Worm (Caenorhabditis elegans) whole organism, young adult: ENCODE data around the gene R05G6.5.

ENCODE experiments used
- B0336.3 ChIP-seq: fragments of 200-800 bp; sonication (Bioruptor generic); IDR thresholded peaks from 2 replicates; pipeline ENCODE4 v1.3.6; 2022; ENCODE audit warnings: missing genetic modification characterization, missing compliant biosample characterization
- F23B12.7 ChIP-seq: sonication (generic microtip); optimal IDR thresholded peaks from 2 replicates; lab custom pipeline; 2017; ENCODE audit warnings: missing genetic modification characterization, mild to moderate bottlenecking, missing compliant biosample characterization, antibody characterized with exemption, moderate library complexity; ENCODE audit not compliant: insufficient read depth
- F33H1.4 ChIP-seq: fragments of 200-800 bp; sonication (Bioruptor generic); IDR thresholded peaks from 2 replicates; pipeline ENCODE4 v1.3.6; 2022; ENCODE audit warnings: missing genetic modification reagents, missing genetic modification characterization, missing compliant biosample characterization
- F49E8.2 ChIP-seq: sonication (generic microtip); optimal IDR thresholded peaks from 3 replicates; lab custom pipeline; 2017; ENCODE audit warnings: missing genetic modification characterization, mild to moderate bottlenecking, missing compliant biosample characterization, antibody characterized with exemption, moderate library complexity; ENCODE audit not compliant: insufficient read depth
- T26A5.8 ChIP-seq: sonication (generic microtip); optimal IDR thresholded peaks from 2 replicates; lab custom pipeline; 2016; ENCODE audit warnings: missing genetic modification characterization, missing compliant biosample characterization
- Y95B8A.8 ChIP-seq: fragments of 200-800 bp; sonication (Bioruptor generic); IDR thresholded peaks from 2 replicates; pipeline ENCODE4 v1.3.6; 2022; ENCODE audit warnings: missing genetic modification reagents, missing genetic modification characterization, missing compliant biosample characterization
- ama-1 ChIP-seq, 3 experiments: fragments of 150-350 bp in 1 of 3; sonication (generic microtip) in 2 of 3; optimal IDR thresholded peaks; 2 replicates each; lab custom pipeline; 2014 to 2018; ENCODE audit warnings: missing biosample characterization in 2 of 3, missing genetic modification characterization in 2 of 3, missing genetic modification reagents in 2 of 3
- attf-3 ChIP-seq: fragments of 200-800 bp; sonication (Bioruptor generic); conservative IDR thresholded peaks from 2 replicates; pipeline ENCODE4 v1.3.6; 2022; ENCODE audit warnings: missing genetic modification reagents, missing genetic modification characterization, missing compliant biosample characterization
- cebp-1 ChIP-seq, 2 experiments: fragments of 200-800 bp in 1 of 2; sonication (Bioruptor generic) in 1 of 2; sonication (generic microtip) in 1 of 2; IDR thresholded peaks in 1 of 2; optimal IDR thresholded peaks in 1 of 2; 2 replicates each; pipeline versions ENCODE4 v1.3.6 to Lab custom; 2017 to 2022; ENCODE audit warnings: missing compliant biosample characterization in 2 of 2, missing genetic modification characterization in 2 of 2, mild to moderate bottlenecking in 1 of 2, missing genetic modification reagents in 1 of 2, moderate library complexity in 1 of 2
- ceh-27 ChIP-seq: fragments of 200-800 bp; sonication (Bioruptor generic); optimal IDR thresholded peaks from 2 replicates; lab custom pipeline; 2018; ENCODE audit warnings: mild to moderate bottlenecking, missing genetic modification characterization, moderate library complexity, missing compliant biosample characterization
- ceh-58 ChIP-seq: fragments of 200-800 bp; sonication (Bioruptor generic); IDR thresholded peaks from 2 replicates; pipeline ENCODE4 v1.3.6; 2022; ENCODE audit warnings: missing genetic modification characterization, missing compliant biosample characterization
- chd-7 ChIP-seq: sonication (generic microtip); optimal IDR thresholded peaks from 2 replicates; lab custom pipeline; 2016; ENCODE audit warnings: mild to moderate bottlenecking, missing genetic modification characterization, moderate library complexity, missing compliant biosample characterization
- egl-18 ChIP-seq: fragments of 200-800 bp; sonication (Bioruptor generic); IDR thresholded peaks from 2 replicates; pipeline ENCODE4 v1.3.6; 2022; ENCODE audit warnings: missing genetic modification reagents, missing genetic modification characterization, missing compliant biosample characterization
- ekl-4 ChIP-seq: fragments of 200-800 bp; sonication (Bioruptor generic); IDR thresholded peaks from 2 replicates; pipeline ENCODE4 v1.3.6; 2022; ENCODE audit warnings: missing genetic modification reagents, missing genetic modification characterization, missing compliant biosample characterization
- hmg-1.2 ChIP-seq: fragments of 200-800 bp; sonication (Bioruptor generic); IDR thresholded peaks from 2 replicates; pipeline ENCODE4 v1.3.6; 2022; ENCODE audit warnings: missing genetic modification reagents, missing genetic modification characterization, missing compliant biosample characterization
- hrde-1 ChIP-seq: sonication (generic microtip); optimal IDR thresholded peaks from 2 replicates; lab custom pipeline; 2016; ENCODE audit warnings: missing genetic modification characterization, mild to moderate bottlenecking, missing compliant biosample characterization, moderate library complexity, missing genotype, missing genetic modification reagents, borderline replicate concordance
- hsf-1 ChIP-seq: fragments of 200-800 bp; sonication (Bioruptor generic); IDR thresholded peaks from 2 replicates; pipeline ENCODE4 v1.3.6; 2022; ENCODE audit warnings: missing genetic modification reagents, missing genetic modification characterization, missing compliant biosample characterization
- lin-54 ChIP-seq: fragments of 200-800 bp; sonication (Bioruptor generic); optimal IDR thresholded peaks from 2 replicates; lab custom pipeline; 2018; ENCODE audit warnings: mild to moderate bottlenecking, missing genetic modification characterization, missing compliant biosample characterization
- madf-10 ChIP-seq: sonication (generic microtip); optimal IDR thresholded peaks from 2 replicates; lab custom pipeline; 2016; ENCODE audit warnings: mild to moderate bottlenecking, missing genetic modification characterization, missing compliant biosample characterization
- madf-3 ChIP-seq: fragments of 200-800 bp; sonication (Bioruptor generic); IDR thresholded peaks from 2 replicates; pipeline ENCODE4 v1.3.6; 2022; ENCODE audit warnings: missing genetic modification reagents, missing genetic modification characterization, missing compliant biosample characterization
- mel-28 ChIP-seq: sonication (generic microtip); optimal IDR thresholded peaks from 2 replicates; lab custom pipeline; 2016; ENCODE audit warnings: borderline replicate concordance, mild to moderate bottlenecking, missing genetic modification characterization, missing compliant biosample characterization
- mes-4 ChIP-seq: sonication (generic microtip); optimal IDR thresholded peaks from 2 replicates; lab custom pipeline; 2016; ENCODE audit warnings: missing genotype, missing genetic modification characterization, missing compliant biosample characterization
- mxl-1 ChIP-seq: sonication (generic microtip); optimal IDR thresholded peaks from 2 replicates; lab custom pipeline; 2016; ENCODE audit warnings: missing genetic modification characterization, missing compliant biosample characterization
- nfya-1 ChIP-seq: sonication (generic microtip); optimal IDR thresholded peaks from 2 replicates; lab custom pipeline; 2017; ENCODE audit warnings: antibody characterized with exemption, missing compliant biosample characterization, missing genetic modification characterization, borderline replicate concordance; ENCODE audit not compliant: insufficient read depth
- nhr-120 ChIP-seq: fragments of 200-800 bp; sonication (Bioruptor generic); IDR thresholded peaks from 2 replicates; pipeline ENCODE4 v1.3.6; 2022; ENCODE audit warnings: missing genetic modification characterization, missing compliant biosample characterization
- nhr-179 ChIP-seq: sonication (generic microtip); optimal IDR thresholded peaks from 2 replicates; lab custom pipeline; 2016; ENCODE audit warnings: mild to moderate bottlenecking, missing genetic modification characterization, missing compliant biosample characterization
- rcor-1 ChIP-seq: fragments of 200-800 bp; sonication (Bioruptor generic); IDR thresholded peaks from 2 replicates; pipeline ENCODE4 v1.3.6; 2022; ENCODE audit warnings: missing genetic modification reagents, missing genetic modification characterization, missing compliant biosample characterization
- rec-8 ChIP-seq, 2 experiments: sonication (generic microtip); optimal IDR thresholded peaks; 2 replicates each; lab custom pipeline; 2016; ENCODE audit warnings: mild to moderate bottlenecking in 2 of 2, missing genetic modification characterization in 2 of 2, missing genetic modification reagents in 2 of 2, missing genotype in 2 of 2, missing biosample characterization in 1 of 2, missing compliant biosample characterization in 1 of 2, moderate library complexity in 1 of 2
- sdz-38 ChIP-seq: sonication (generic microtip); optimal IDR thresholded peaks from 2 replicates; lab custom pipeline; 2016; ENCODE audit warnings: missing genotype, missing genetic modification characterization, missing compliant biosample characterization
- snpc-3.4 ChIP-seq: sonication (generic microtip); optimal IDR thresholded peaks from 2 replicates; lab custom pipeline; 2017; ENCODE audit warnings: missing genetic modification characterization, mild to moderate bottlenecking, missing compliant biosample characterization, antibody characterized with exemption, moderate library complexity, missing genotype, missing genetic modification reagents
- snpc-4 ChIP-seq, 5 experiments: fragments of 150-350 bp in 1 of 5; sonication (generic microtip) in 4 of 5; optimal IDR thresholded peaks; 2 replicates each; lab custom pipeline; 2014 to 2018; ENCODE audit warnings: missing genetic modification characterization in 5 of 5, missing biosample characterization in 3 of 5, antibody characterized with exemption in 2 of 5, mild to moderate bottlenecking in 2 of 5, missing compliant biosample characterization in 2 of 5, missing genotype in 2 of 5, moderate library complexity in 2 of 5, missing genetic modification reagents in 1 of 5
- somi-1 ChIP-seq: fragments of 200-800 bp; sonication (Bioruptor generic); optimal IDR thresholded peaks from 2 replicates; lab custom pipeline; 2018; ENCODE audit warnings: mild to moderate bottlenecking, missing genetic modification characterization, missing compliant biosample characterization
- sptf-2 ChIP-seq: fragments of 200-800 bp; sonication (Bioruptor generic); optimal IDR thresholded peaks from 2 replicates; lab custom pipeline; 2018; ENCODE audit warnings: mild to moderate bottlenecking, missing genetic modification characterization, missing compliant biosample characterization
- tlf-1 ChIP-seq: fragments of 200-800 bp; sonication (Bioruptor generic); optimal IDR thresholded peaks from 2 replicates; lab custom pipeline; 2018; ENCODE audit warnings: mild to moderate bottlenecking, missing genetic modification characterization, missing compliant biosample characterization
- xnd-1 ChIP-seq: sonication (generic microtip); optimal IDR thresholded peaks from 2 replicates; lab custom pipeline; 2016; ENCODE audit warnings: missing genotype, missing genetic modification reagents, missing genetic modification characterization, missing compliant biosample characterization
- ztf-25 ChIP-seq: fragments of 200-800 bp; sonication (Bioruptor generic); IDR thresholded peaks from 2 replicates; pipeline ENCODE4 v1.3.6; 2022; ENCODE audit warnings: missing genetic modification reagents, missing genetic modification characterization, missing compliant biosample characterization

R05G6.5 gene

ce11 chrIV:7554351-7554750 lies 46.2 kb downstream of the R05G6.5 start, which contains the start of gene F49E8.6:
TSS of gene F49E8.6 (minus strand) at chrIV:7554667.
- TF ChIP-seq F33H1.4 (GFP tag; lab: Robert Waterston, UW) = no peak
- TF ChIP-seq hmg-1.2 (GFP tag; lab: Robert Waterston, UW) = peak; percentile 38; the same call in 1 of the 2 replicates
- TF ChIP-seq madf-10 (tag; lab: Kevin White, UChicago) = no peak

DNA sequence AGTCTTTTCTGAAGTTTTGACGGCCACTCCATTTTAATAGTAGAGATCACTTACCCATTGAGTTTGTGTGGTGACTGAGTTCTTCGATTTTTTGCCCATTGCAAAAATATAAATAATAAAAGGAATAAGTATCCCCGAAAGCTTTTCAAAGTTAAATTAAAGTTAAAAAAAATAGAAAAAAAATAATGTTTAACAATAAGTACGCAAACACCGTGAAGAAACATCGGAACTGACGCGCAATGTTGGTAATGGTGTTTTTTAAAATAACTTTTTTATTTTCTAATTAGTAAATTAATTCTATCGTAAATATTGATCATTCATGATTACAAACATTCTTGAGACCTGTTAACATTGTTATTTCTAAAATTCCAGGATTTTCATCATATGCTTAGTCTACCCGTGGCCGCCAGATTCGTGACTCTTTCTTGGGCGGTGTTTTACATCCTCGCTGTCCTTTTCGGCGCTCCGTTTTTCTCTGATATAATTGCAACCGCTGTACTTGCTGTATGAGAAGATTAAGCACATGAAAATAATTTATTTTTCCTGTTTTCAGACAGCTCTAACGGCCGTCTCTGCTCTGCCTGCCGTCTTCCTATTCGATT lies 48.2 kb downstream of the R05G6.5 start, which contains the start of the genes F49E8.7, F49E8.8 and nprl-2:
Gene F49E8.7, minus strand, starts transcription at position 101 of the 602 bp plus-strand sequence.
Gene F49E8.8, plus strand, starts transcription at position 373 of the 602 bp plus-strand sequence.
Gene nprl-2, plus strand, starts transcription at position 552 of the 602 bp plus-strand sequence.
- no peak for TF ChIP-seq ztf-25 (GFP tag; lab: Robert Waterston, UW)
- TF ChIP-seq ceh-58 = no peak
- TF ChIP-seq snpc-3.4 = no peak
- no peak for TF ChIP-seq xnd-1 (tag; lab: Kevin White, UChicago)
- TF ChIP-seq mxl-1 (tag; lab: Kevin White, UChicago) = no peak
- TF ChIP-seq Y95B8A.8 = no peak
- TF ChIP-seq ekl-4 (GFP tag; lab: Robert Waterston, UW) = no peak
- no peak for TF ChIP-seq sptf-2

DNA sequence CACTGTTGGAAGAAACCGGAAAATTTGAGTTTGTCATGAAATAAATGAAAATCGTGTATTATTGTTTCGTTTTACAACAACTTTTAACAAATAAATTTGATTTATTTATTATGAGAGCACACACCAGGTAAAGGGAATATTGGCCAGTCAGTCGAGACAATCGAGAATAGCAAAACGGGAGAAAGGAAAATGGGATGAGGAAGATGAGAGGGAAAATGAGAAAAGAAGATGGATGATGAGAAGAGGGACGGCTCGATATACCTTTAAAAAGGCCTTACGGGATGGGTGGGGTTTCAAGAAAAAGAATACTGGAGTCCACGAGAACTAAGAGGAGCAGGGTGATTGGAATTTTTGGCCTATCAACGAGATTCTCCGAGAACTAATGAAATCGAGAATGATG lies 50.5 kb downstream of the R05G6.5 start:
- 0 out of 2 replicates have a peak, but pooled peaks have one; percentile 26 for TF ChIP-seq ekl-4 (GFP tag; lab: Robert Waterston, UW)
- peak; percentile 32 for TF ChIP-seq snpc-4 (GFP tag; optimal IDR thresholded peaks at IDR 0.05; lab: Kevin White, UChicago)
- TF ChIP-seq snpc-4 (tag; optimal IDR thresholded peaks at IDR 0.05; lab: Kevin White, UChicago) = peak in 1 of 4 experiments; percentile 1
- no peak for TF ChIP-seq egl-18 (GFP tag; lab: Robert Waterston, UW)
- no peak for TF ChIP-seq attf-3 (GFP tag; lab: Robert Waterston, UW)
- TF ChIP-seq sdz-38 (tag; lab: Kevin White, UChicago) = no peak
- TF ChIP-seq somi-1 (GFP tag; lab: Kevin White, UChicago) = no peak
- TF ChIP-seq hrde-1 (tag; lab: Kevin White, UChicago) = peak; percentile 66
- TF ChIP-seq mes-4 (tag; lab: Kevin White, UChicago) = peak; percentile 27
- no peak for TF ChIP-seq B0336.3 (GFP tag; lab: Robert Waterston, UW)
- no peak for TF ChIP-seq F23B12.7 (tag; lab: Kevin White, UChicago)
- TF ChIP-seq T26A5.8 (tag; lab: Kevin White, UChicago) = no peak
- peak; percentile 39; the same call in 1 of the 2 replicates for TF ChIP-seq hsf-1 (GFP tag; lab: Robert Waterston, UW)
- 0 out of 2 replicates have a peak, but pooled peaks have one; percentile 5 for TF ChIP-seq madf-3 (GFP tag; lab: Robert Waterston, UW)
- TF ChIP-seq lin-54 (GFP tag; lab: Kevin White, UChicago) = peak; percentile 30
- TF ChIP-seq ztf-25 (GFP tag; lab: Robert Waterston, UW) = 0 out of 2 replicates have a peak, but pooled peaks have one; percentile 32
- TF ChIP-seq tlf-1 = no peak
- TF ChIP-seq nhr-179 = no peak
- TF ChIP-seq F49E8.2 (tag; lab: Kevin White, UChicago) = peak; percentile 81
- no peak for TF ChIP-seq nfya-1 (tag; lab: Kevin White, UChicago)
- TF ChIP-seq ceh-27 (GFP tag; lab: Kevin White, UChicago) = no peak
- no peak for TF ChIP-seq nhr-120 (GFP tag; lab: Robert Waterston, UW)
- peak; percentile 28 for TF ChIP-seq chd-7
- TF ChIP-seq cebp-1 (GFP tag; IDR thresholded peaks at IDR 0.05; lab: Robert Waterston, UW) = no peak
- no peak for TF ChIP-seq cebp-1 (tag; optimal IDR thresholded peaks at IDR 0.05; lab: Kevin White, UChicago)
- TF ChIP-seq mel-28 (tag; lab: Kevin White, UChicago) = no peak
- TF ChIP-seq ama-1 (optimal IDR thresholded peaks at IDR 0.05; lab: Kevin White, UChicago) = no peak
- TF ChIP-seq ama-1 (GFP tag; optimal IDR thresholded peaks at IDR 0.05; lab: Kevin White, UChicago) = peak in 1 of 2 experiments; percentile 22
- no peak for TF ChIP-seq rec-8 (tag; optimal IDR thresholded peaks at IDR 0.05; lab: Kevin White, UChicago)
- no peak for TF ChIP-seq rcor-1 (GFP tag; lab: Robert Waterston, UW)
- TF ChIP-seq, all 124 proteins: peak for 11
